Worm (Caenorhabditis elegans) whole organism, L3 larva: ENCODE measurements around the gene M05D6.5.
A peak's percentile ranks its signal among the peaks of the same experiment; 100 is the strongest.

Experiments used
- R02D3.7 ChIP-seq: fragments of 150-350 bp; optimal IDR thresholded peaks from 2 replicates; lab custom pipeline; 2014; ENCODE audit warnings: missing biosample characterization, missing genetic modification characterization
- aly-2 ChIP-seq: fragments of 150-350 bp; optimal IDR thresholded peaks from 2 replicates; lab custom pipeline; 2014; ENCODE audit warnings: missing biosample characterization, missing genetic modification characterization
- ama-1 ChIP-seq: fragments of 150-350 bp; optimal IDR thresholded peaks from 2 replicates; lab custom pipeline; 2018
- ceh-82 ChIP-seq: fragments of 150-350 bp; optimal IDR thresholded peaks from 2 replicates; lab custom pipeline; 2014; ENCODE audit warnings: missing biosample characterization, missing genetic modification characterization
- egl-27 ChIP-seq: sonication (generic microtip); optimal IDR thresholded peaks from 4 replicates; lab custom pipeline; 2017; ENCODE audit warnings: missing biosample characterization, missing genetic modification reagents, missing genetic modification characterization
- elt-1 ChIP-seq: fragments of 150-350 bp; optimal IDR thresholded peaks from 2 replicates; lab custom pipeline; 2014; ENCODE audit warnings: missing biosample characterization, missing genetic modification characterization
- elt-2 ChIP-seq: sonication (generic microtip); optimal IDR thresholded peaks from 2 replicates; lab custom pipeline; 2016; ENCODE audit warnings: missing genetic modification reagents, mild to moderate bottlenecking, missing genetic modification characterization, missing compliant biosample characterization
- elt-3 ChIP-seq, 3 experiments: fragments of 150-350 bp in 1 of 3; sonication (generic microtip) in 2 of 3; optimal IDR thresholded peaks; 2 replicates in 2 of 3; 4 replicates in 1 of 3; lab custom pipeline; 2014 to 2017; ENCODE audit warnings: missing biosample characterization in 3 of 3, missing genetic modification characterization in 3 of 3
- fkh-10 ChIP-seq: sonication (generic microtip); optimal IDR thresholded peaks from 2 replicates; lab custom pipeline; 2017; ENCODE audit warnings: missing biosample characterization, missing genetic modification reagents, missing genetic modification characterization
- fkh-2 ChIP-seq: fragments of 150-350 bp; optimal IDR thresholded peaks from 2 replicates; lab custom pipeline; 2014; ENCODE audit warnings: missing biosample characterization, missing genetic modification reagents, missing genetic modification characterization
- fos-1 ChIP-seq: fragments of 150-350 bp; optimal IDR thresholded peaks from 2 replicates; lab custom pipeline; 2014; ENCODE audit warnings: missing biosample characterization, missing genetic modification characterization
- jun-1 ChIP-seq: fragments of 150-350 bp; optimal IDR thresholded peaks from 2 replicates; lab custom pipeline; 2014; ENCODE audit warnings: missing biosample characterization, missing genetic modification reagents, missing genetic modification characterization
- lin-15B ChIP-seq: fragments of 150-350 bp; optimal IDR thresholded peaks from 2 replicates; lab custom pipeline; 2014; ENCODE audit warnings: missing biosample characterization, missing genetic modification characterization
- lin-39 ChIP-seq: fragments of 150-350 bp; optimal IDR thresholded peaks from 2 replicates; lab custom pipeline; 2018; ENCODE audit warnings: missing biosample characterization, missing genetic modification reagents, missing genetic modification characterization
- mdl-1 ChIP-seq: fragments of 150-350 bp; optimal IDR thresholded peaks from 2 replicates; lab custom pipeline; 2014; ENCODE audit warnings: missing biosample characterization, missing genetic modification characterization
- nfya-1 ChIP-seq: sonication (generic microtip); optimal IDR thresholded peaks from 2 replicates; lab custom pipeline; 2017; ENCODE audit warnings: missing genetic modification characterization, mild to moderate bottlenecking, missing compliant biosample characterization, antibody characterized with exemption, moderate library complexity; ENCODE audit not compliant: insufficient read depth
- nhr-11 ChIP-seq: fragments of 150-350 bp; optimal IDR thresholded peaks from 2 replicates; lab custom pipeline; 2014; ENCODE audit warnings: missing biosample characterization, missing genetic modification characterization
- nhr-12 ChIP-seq: fragments of 150-350 bp; optimal IDR thresholded peaks from 2 replicates; lab custom pipeline; 2014; ENCODE audit warnings: missing biosample characterization, missing genetic modification characterization
- nhr-237 ChIP-seq: fragments of 150-350 bp; optimal IDR thresholded peaks from 2 replicates; lab custom pipeline; 2014; ENCODE audit warnings: missing biosample characterization, missing genetic modification characterization
- nhr-25 ChIP-seq: sonication (generic microtip); optimal IDR thresholded peaks from 2 replicates; lab custom pipeline; 2017; ENCODE audit warnings: missing biosample characterization, missing genetic modification characterization
- nhr-28 ChIP-seq: fragments of 150-350 bp; optimal IDR thresholded peaks from 2 replicates; lab custom pipeline; 2014; ENCODE audit warnings: missing biosample characterization, missing genetic modification characterization
- nhr-43 ChIP-seq: sonication (generic microtip); optimal IDR thresholded peaks from 2 replicates; lab custom pipeline; 2016; ENCODE audit warnings: mild to moderate bottlenecking, missing genetic modification characterization, missing compliant biosample characterization; ENCODE audit not compliant: poor library complexity, severe bottlenecking
- pha-4 ChIP-seq: fragments of 150-350 bp; optimal IDR thresholded peaks from 2 replicates; lab custom pipeline; 2014; ENCODE audit warnings: missing biosample characterization, missing genetic modification reagents, missing genetic modification characterization
- pqm-1 ChIP-seq: fragments of 150-350 bp; optimal IDR thresholded peaks from 2 replicates; lab custom pipeline; 2017; ENCODE audit warnings: missing biosample characterization, missing genetic modification characterization, inconsistent platforms
- sea-2 ChIP-seq: fragments of 150-350 bp; sonication (generic microtip); optimal IDR thresholded peaks from 4 replicates; lab custom pipeline; 2014; ENCODE audit warnings: missing biosample characterization, missing genetic modification reagents, missing genetic modification characterization
- skn-1 ChIP-seq: fragments of 150-350 bp; optimal IDR thresholded peaks from 2 replicates; lab custom pipeline; 2014; ENCODE audit warnings: missing biosample characterization, missing genetic modification characterization
- snpc-4 ChIP-seq: fragments of 150-350 bp; optimal IDR thresholded peaks from 2 replicates; lab custom pipeline; 2014; ENCODE audit warnings: missing biosample characterization, missing genetic modification characterization
- unc-62 ChIP-seq: fragments of 150-350 bp; sonication (generic microtip); optimal IDR thresholded peaks from 4 replicates; lab custom pipeline; 2014; ENCODE audit warnings: missing biosample characterization, missing genetic modification reagents, missing genetic modification characterization
- ztf-11 ChIP-seq: fragments of 150-350 bp; optimal IDR thresholded peaks from 2 replicates; lab custom pipeline; 2014; ENCODE audit warnings: missing biosample characterization, missing genetic modification characterization

The M05D6.5 gene

ce11 chrII:8515521-8515920 lies 33.5 kb upstream of the M05D6.5 start:
- TF ChIP-seq nhr-237 (tag; lab: Kevin White, UChicago) (no peak), pha-4 (peak; percentile 35), elt-2 (tag; lab: Kevin White, UChicago) (peak; percentile 79), skn-1 (tag; lab: Kevin White, UChicago) (no peak), pqm-1 (tag; lab: Kevin White, UChicago) (peak; percentile 20), jun-1 (tag; lab: Kevin White, UChicago) (peak; percentile 51)
- TF ChIP-seq, all 47 proteins: peak for 4

- peak; percentile 32 for TF ChIP-seq jun-1 (tag; lab: Kevin White, UChicago)
- peak; percentile 81 for TF ChIP-seq elt-2 (tag; lab: Kevin White, UChicago)
- peak; percentile 43 for TF ChIP-seq pha-4
- peak; percentile 87 for TF ChIP-seq pqm-1 (tag; lab: Kevin White, UChicago)
- TF ChIP-seq aly-2 (tag; lab: Kevin White, UChicago): no peak
Measured at ce11 chrII:8514729-8515128, 32.7 kb upstream of the M05D6.5 start, which contains the start of gene ctg-2. Gene ctg-2, plus strand, starts transcription at chrII:8515054.

ce11 chrII:8508956-8509355 lies 27.0 kb upstream of the M05D6.5 start, which contains the start of gene T13H5.1:
Gene T13H5.1, minus strand, starts transcription at chrII:8509056.
- TF ChIP-seq sea-2 (GFP tag; lab: Kevin White, UChicago): no peak
- no peak for TF ChIP-seq egl-27 (tag; lab: Kevin White, UChicago)
- no peak for TF ChIP-seq mdl-1 (tag; lab: Kevin White, UChicago)
- no peak for TF ChIP-seq nfya-1
- TF ChIP-seq nhr-11 (tag; lab: Kevin White, UChicago): no peak
- TF ChIP-seq snpc-4: no peak
- no peak for TF ChIP-seq nhr-25
- TF ChIP-seq ceh-82: no peak
- no peak for TF ChIP-seq elt-1 (tag; lab: Kevin White, UChicago)
- no peak for TF ChIP-seq elt-3 (tag; optimal IDR thresholded peaks at IDR 0.05; lab: Kevin White, UChicago)
- no peak for TF ChIP-seq fos-1
- TF ChIP-seq nhr-43 (tag; lab: Kevin White, UChicago): no peak
- no peak for TF ChIP-seq aly-2 (tag; lab: Kevin White, UChicago)
- TF ChIP-seq nhr-12 (tag; lab: Kevin White, UChicago): no peak
- no peak for TF ChIP-seq ztf-11 (tag; lab: Kevin White, UChicago)
- no peak for TF ChIP-seq nhr-28 (tag; lab: Kevin White, UChicago)
- TF ChIP-seq R02D3.7: no peak
- TF ChIP-seq lin-15B (tag; lab: Kevin White, UChicago): no peak

ce11 chrII:8506759-8507158 lies 24.8 kb upstream of the M05D6.5 start:
- TF ChIP-seq fkh-2 (tag; lab: Kevin White, UChicago) (no peak), pqm-1 (tag; lab: Kevin White, UChicago) (peak; percentile 55), sea-2 (GFP tag; lab: Kevin White, UChicago) (no peak), pha-4 (peak; percentile 21), elt-2 (tag; lab: Kevin White, UChicago) (peak; percentile 36)
- TF ChIP-seq, all 47 proteins: peak for 3

ce11 chrII:8504074-8504724 lies 22.2 kb upstream of the M05D6.5 start:
- TF ChIP-seq nfya-1: peak; percentile 9
- no peak for TF ChIP-seq fkh-10 (GFP tag; lab: Kevin White, UChicago)
- TF ChIP-seq mdl-1 (tag; lab: Kevin White, UChicago): no peak
- peak; percentile 22 for TF ChIP-seq elt-2 (tag; lab: Kevin White, UChicago)
- TF ChIP-seq pqm-1 (tag; lab: Kevin White, UChicago): peak; percentile 44
- TF ChIP-seq, all 47 proteins: peak for 3

- TF ChIP-seq fkh-10 (GFP tag; lab: Kevin White, UChicago) (no peak), fkh-2 (tag; lab: Kevin White, UChicago) (no peak), lin-39 (tag; lab: Kevin White, UChicago) (peak; percentile 18), unc-62 (GFP tag; lab: Kevin White, UChicago) (no peak), ama-1 (no peak)
Measured at ce11 chrII:8499021-8499420, 17.0 kb upstream of the M05D6.5 start.
